Fruit fly (Drosophila melanogaster) whole organism, embryonic: ENCODE measurements around the gene CG13386.

ENCODE experiments used
- CG12391 ChIP-seq: fragments of 200-800 bp; sonication (Bioruptor generic); optimal IDR thresholded peaks from 3 replicates; lab custom pipeline; 2018; ENCODE audit warnings: missing biosample characterization, mild to moderate bottlenecking, missing genetic modification characterization, moderate library complexity
- CG15269 ChIP-seq: fragments of 200-800 bp; sonication (Bioruptor generic); optimal IDR thresholded peaks from 2 replicates; lab custom pipeline; 2018; ENCODE audit warnings: missing biosample characterization, mild to moderate bottlenecking, missing genetic modification characterization, moderate library complexity
- CG30403 ChIP-seq: fragments of 200-800 bp; sonication (Bioruptor generic); optimal IDR thresholded peaks from 3 replicates; lab custom pipeline; 2016; ENCODE audit warnings: missing biosample characterization, missing genetic modification characterization
- CG8765 ChIP-seq: fragments of 200-800 bp; sonication (Bioruptor generic); IDR thresholded peaks from 2 replicates; pipeline ENCODE4 v1.3.6; 2022; ENCODE audit warnings: missing biosample characterization, missing genetic modification characterization
- Doc2 ChIP-seq: fragments of 200-800 bp; sonication (Bioruptor generic); IDR thresholded peaks from 2 replicates; pipeline ENCODE4 v1.3.6; 2022; ENCODE audit warnings: missing biosample characterization, missing genetic modification characterization
- Hr3 ChIP-seq: fragments of 200-800 bp; sonication (Bioruptor generic); optimal IDR thresholded peaks from 3 replicates; lab custom pipeline; 2016; ENCODE audit warnings: missing biosample characterization, missing genetic modification characterization
- ftz-f1 ChIP-seq: fragments of 200-800 bp; sonication (Bioruptor generic); optimal IDR thresholded peaks from 2 replicates; lab custom pipeline; 2016; ENCODE audit warnings: missing biosample characterization, missing genetic modification characterization
- ranshi ChIP-seq: fragments of 200-800 bp; sonication (Bioruptor generic); IDR thresholded peaks from 2 replicates; pipeline ENCODE4 v1.3.6; 2022; ENCODE audit warnings: missing biosample characterization, missing genetic modification characterization
- usp ChIP-seq: fragments of >200 bp; optimal IDR thresholded peaks from 2 replicates; lab custom pipeline; 2017; ENCODE audit warnings: missing biosample characterization, missing genetic modification characterization

dm6 chr2L:8362955-8363285, 35.9 kb upstream of the CG13386 start:
- TF ChIP-seq CG30403 (GFP tag; lab: Kevin White, UChicago) (no peak), usp (no peak), ftz-f1 (no peak), Doc2 (GFP tag; lab: Robert Waterston, UW) (no peak), CG15269 (tag; lab: Kevin White, UChicago) (no peak), CG8765 (GFP tag; lab: Robert Waterston, UW) (0 out of 2 replicates have a peak, but pooled peaks have one; percentile 9), Hr3 (no peak), ranshi (GFP tag; lab: Robert Waterston, UW) (no peak), CG12391 (tag; lab: Kevin White, UChicago) (no peak)
